Worm (Caenorhabditis elegans): ENCODE data around the gene C04G2.10.

The C04G2.10 gene

ce11 chrIV:10128906-10129386 lies 13.7 kb downstream of the C04G2.10 start, which contains the start of the genes gtbp-1 and K08F4.3:
TSS of gene gtbp-1 (minus strand) at chrIV:10128956.
TSS of gene K08F4.3 (plus strand) at chrIV:10129257.
- TF ChIP-seq sem-2 (GFP tag; optimal IDR thresholded peaks at IDR 0.05) (no peak), nhr-28 (tag; optimal IDR thresholded peaks at IDR 0.05) (no peak), unc-120 (tag; optimal IDR thresholded peaks at IDR 0.05; ENCODE audit: poor library complexity, severe bottlenecking) (peak; percentile 74), lin-13 (tag; optimal IDR thresholded peaks at IDR 0.05) (peak; percentile 57), tbx-8 (GFP tag; optimal IDR thresholded peaks at IDR 0.05) (no peak), mls-2 (tag; optimal IDR thresholded peaks at IDR 0.05) (no peak), ztf-11 (tag; optimal IDR thresholded peaks at IDR 0.05) (no peak), ham-2 (GFP tag; optimal IDR thresholded peaks at IDR 0.05) (no peak), drap-1 (GFP tag; optimal IDR thresholded peaks at IDR 0.05) (no peak), pha-4 (tag; optimal IDR thresholded peaks at IDR 0.05) (peak; percentile 47), ceh-83 (GFP tag; optimal IDR thresholded peaks at IDR 0.05) (no peak), zip-8 (tag; optimal IDR thresholded peaks at IDR 0.05) (no peak), bed-3 (GFP tag; optimal IDR thresholded peaks at IDR 0.05) (no peak), lsy-2 (tag; optimal IDR thresholded peaks at IDR 0.05) (peak; percentile 73), nhr-237 (tag; optimal IDR thresholded peaks at IDR 0.05) (peak; percentile 39), blmp-1 (tag; optimal IDR thresholded peaks at IDR 0.05) (no peak), sptf-1 (tag; optimal IDR thresholded peaks at IDR 0.05) (no peak), unc-39 (tag; optimal IDR thresholded peaks at IDR 0.05) (no peak), lin-32 (GFP tag; optimal IDR thresholded peaks at IDR 0.05) (no peak), nhr-12 (tag; optimal IDR thresholded peaks at IDR 0.05) (no peak), mep-1 (tag; optimal IDR thresholded peaks at IDR 0.05) (peak; percentile 74), ceh-39 (tag; optimal IDR thresholded peaks at IDR 0.05) (peak; percentile 52), nhr-2 (tag; optimal IDR thresholded peaks at IDR 0.05) (no peak), hlh-1 (tag; optimal IDR thresholded peaks at IDR 0.05) (peak; percentile 6), cnd-1 (tag; optimal IDR thresholded peaks at IDR 0.05) (no peak), nhr-76 (tag; optimal IDR thresholded peaks at IDR 0.05) (no peak), M03D4.4 (tag; optimal IDR thresholded peaks at IDR 0.05) (peak; percentile 23), unc-62 (GFP tag; optimal IDR thresholded peaks at IDR 0.05) (no peak), elt-1 (tag; optimal IDR thresholded peaks at IDR 0.05; ENCODE audit: borderline replicate concordance, insufficient read depth) (no peak), snpc-4 (tag; optimal IDR thresholded peaks at IDR 0.05) (no peak), flh-1 (GFP tag; optimal IDR thresholded peaks at IDR 0.05) (no peak), elt-3 (tag; optimal IDR thresholded peaks at IDR 0.05) (no peak), mab-5 (tag; optimal IDR thresholded peaks at IDR 0.05) (no peak), ceh-43 (GFP tag; optimal IDR thresholded peaks at IDR 0.05) (no peak), ces-1 (GFP tag; optimal IDR thresholded peaks at IDR 0.05) (no peak)

- TF ChIP-seq zip-8 (tag; optimal IDR thresholded peaks at IDR 0.05), result no peak
- TF ChIP-seq mab-5 (tag; optimal IDR thresholded peaks at IDR 0.05), result no peak
- TF ChIP-seq drap-1 (GFP tag; optimal IDR thresholded peaks at IDR 0.05), result no peak
Measured at ce11 chrIV:10129957-10130356, 14.7 kb downstream of the C04G2.10 start, which contains the start of gene glt-3. TSS of gene glt-3 (plus strand) at chrIV:10130257.

ce11 chrIV:10135817-10136216 lies 20.6 kb downstream of the C04G2.10 start, which contains the start of gene K08F4.5:
TSS of gene K08F4.5 (minus strand) at chrIV:10135917.
- TF ChIP-seq elt-1 (tag; optimal IDR thresholded peaks at IDR 0.05; ENCODE audit: borderline replicate concordance, insufficient read depth) (no peak), blmp-1 (tag; optimal IDR thresholded peaks at IDR 0.05) (no peak), elt-3 (tag; optimal IDR thresholded peaks at IDR 0.05) (no peak), sem-2 (GFP tag; optimal IDR thresholded peaks at IDR 0.05) (no peak), zip-8 (tag; optimal IDR thresholded peaks at IDR 0.05) (no peak), nhr-2 (tag; optimal IDR thresholded peaks at IDR 0.05) (no peak)

ce11 chrIV:10137804-10138203 lies 22.6 kb downstream of the C04G2.10 start, which contains the start of gene K08F4.12:
TSS of gene K08F4.12 (plus strand) at chrIV:10138104.
- TF ChIP-seq ceh-43 (GFP tag; optimal IDR thresholded peaks at IDR 0.05) (no peak), mep-1 (tag; optimal IDR thresholded peaks at IDR 0.05) (no peak), ceh-83 (GFP tag; optimal IDR thresholded peaks at IDR 0.05) (no peak), mab-5 (tag; optimal IDR thresholded peaks at IDR 0.05) (no peak), bed-3 (GFP tag; optimal IDR thresholded peaks at IDR 0.05) (no peak), nhr-12 (tag; optimal IDR thresholded peaks at IDR 0.05) (no peak), elt-3 (tag; optimal IDR thresholded peaks at IDR 0.05) (no peak), drap-1 (GFP tag; optimal IDR thresholded peaks at IDR 0.05) (no peak), nhr-2 (tag; optimal IDR thresholded peaks at IDR 0.05) (no peak), unc-120 (tag; optimal IDR thresholded peaks at IDR 0.05; ENCODE audit: poor library complexity, severe bottlenecking) (no peak), zip-8 (tag; optimal IDR thresholded peaks at IDR 0.05) (no peak)
